Worm (Caenorhabditis elegans): ENCODE results near the gene heh-1.
A peak's percentile ranks its signal among the peaks of the same experiment; 100 is the strongest.

- no peak for TF ChIP-seq zag-1 (tag; optimal IDR thresholded peaks at IDR 0.05)
- TF ChIP-seq ZK546.5 (tag; optimal IDR thresholded peaks at IDR 0.05) = no peak
- TF ChIP-seq hmg-11 (tag; optimal IDR thresholded peaks at IDR 0.05) = no peak
- no peak for TF ChIP-seq unc-62 (GFP tag; optimal IDR thresholded peaks at IDR 0.05)
- no peak for TF ChIP-seq ztf-11 (tag; optimal IDR thresholded peaks at IDR 0.05)
- no peak for TF ChIP-seq nhr-12 (tag; optimal IDR thresholded peaks at IDR 0.05)
- TF ChIP-seq aly-2 (tag; optimal IDR thresholded peaks at IDR 0.05) = no peak
- TF ChIP-seq nhr-11 (tag; optimal IDR thresholded peaks at IDR 0.05) = no peak
- TF ChIP-seq ama-1 (optimal IDR thresholded peaks at IDR 0.05) = no peak
- no peak for TF ChIP-seq nhr-28 (tag; optimal IDR thresholded peaks at IDR 0.05)
- no peak for TF ChIP-seq elt-3 (tag; optimal IDR thresholded peaks at IDR 0.05)
- TF ChIP-seq lin-39 (tag; optimal IDR thresholded peaks at IDR 0.05) = no peak
- TF ChIP-seq nhr-77 (tag; optimal IDR thresholded peaks at IDR 0.05) = peak; percentile 24
These were observed 49.7 kb upstream of the heh-1 start for ce11 chrIII:3249038-3249420.
